Fruit fly (Drosophila melanogaster) Kc167 (cell line): Measurements from ENCODE around the gene sowah.

ENCODE experiments used
- Sin3A ChIP-seq: fragments of >200 bp; optimal IDR thresholded peaks from 2 replicates; lab custom pipeline; 2018; ENCODE audit warnings: missing external identifiers
- h ChIP-seq: fragments of >200 bp; optimal IDR thresholded peaks from 3 replicates; lab custom pipeline; 2018; ENCODE audit warnings: missing external identifiers

dm6 chr3L:12588863-12589262, 16.5 kb upstream of the sowah start:
- TF ChIP-seq Sin3A (lab: Kevin White, UChicago) (no peak), h (lab: Kevin White, UChicago) (no peak)
